Fruit fly (Drosophila melanogaster): ENCODE measurements around the gene Gr77a.

The Gr77a gene

dm6 chr3L:20771001-20771890 is 32.0 kb upstream of the Gr77a start, which contains the start of the genes CG4042 and Pitslre (continued):
- TF ChIP-seq CG14860 (GFP tag; IDR thresholded peaks at IDR 0.05; ENCODE audit: partially characterized antibody): peak; percentile 56; the same call in 1 of the 3 replicates
- TF ChIP-seq pho (GFP tag; optimal IDR thresholded peaks at IDR 0.05): no peak
- peak; percentile 39 for TF ChIP-seq grau (tag; optimal IDR thresholded peaks at IDR 0.05)
- no peak for TF ChIP-seq esg (GFP tag; conservative IDR thresholded peaks at IDR 0.05)
- TF ChIP-seq gce (GFP tag; IDR thresholded peaks at IDR 0.05): no peak
- no peak for TF ChIP-seq onecut (GFP tag; IDR thresholded peaks at IDR 0.05)
- no peak for TF ChIP-seq Taf1 (GFP tag; IDR thresholded peaks at IDR 0.05)
- TF ChIP-seq CG34224 (GFP tag; IDR thresholded peaks at IDR 0.05; ENCODE audit: partially characterized antibody): peak; percentile 70; the same call in 2 of the 3 replicates
- TF ChIP-seq tx (GFP tag; optimal IDR thresholded peaks at IDR 0.05): no peak
- TF ChIP-seq CG18476 (GFP tag; optimal IDR thresholded peaks at IDR 0.05): no peak
- peak; percentile 37 for TF ChIP-seq D19A (tag; optimal IDR thresholded peaks at IDR 0.05)
- TF ChIP-seq CG7963 (GFP tag; IDR thresholded peaks at IDR 0.05; ENCODE audit: partially characterized antibody): 0 out of 3 replicates have a peak, but pooled peaks have one; percentile 8
- TF ChIP-seq CG12659 (GFP tag; optimal IDR thresholded peaks at IDR 0.05): peak; percentile 21
- peak; percentile 33 for TF ChIP-seq CG3847 (GFP tag; IDR thresholded peaks at IDR 0.05)
- no peak for TF ChIP-seq Myb (GFP tag; optimal IDR thresholded peaks at IDR 0.05)
- TF ChIP-seq Sry-δ (GFP tag; optimal IDR thresholded peaks at IDR 0.05): peak; percentile 55
- peak; percentile 2 for TF ChIP-seq vfl (GFP tag; optimal IDR thresholded peaks at IDR 0.05)
- TF ChIP-seq CG10979 (tag; optimal IDR thresholded peaks at IDR 0.05): peak; percentile 10
- TF ChIP-seq bbx (GFP tag; IDR thresholded peaks at IDR 0.05; ENCODE audit: partially characterized antibody): peak; percentile 36
- TF ChIP-seq CG12219 (GFP tag; optimal IDR thresholded peaks at IDR 0.05): no peak
- peak; percentile 12 to 68 for TF ChIP-seq Pdp1 (GFP tag; optimal IDR thresholded peaks at IDR 0.05)
- TF ChIP-seq CG10267 (tag; optimal IDR thresholded peaks at IDR 0.05): peak; percentile 31
- peak; percentile 24; the same call in 1 of the 2 replicates for TF ChIP-seq ssp (GFP tag; IDR thresholded peaks at IDR 0.05)
- no peak for TF ChIP-seq Doc2 (GFP tag; IDR thresholded peaks at IDR 0.05)
- no peak for TF ChIP-seq wor (GFP tag; IDR thresholded peaks at IDR 0.05)
- peak; percentile 49; the same call in 1 of the 3 replicates for TF ChIP-seq CG11695 (GFP tag; IDR thresholded peaks at IDR 0.05)
- TF ChIP-seq CG9797 (GFP tag; optimal IDR thresholded peaks at IDR 0.05): no peak
- TF ChIP-seq Hmr (GFP tag; optimal IDR thresholded peaks at IDR 0.05): peak; percentile 25
- peak; percentile 14 for TF ChIP-seq CG18619 (GFP tag; optimal IDR thresholded peaks at IDR 0.05)
- no peak for TF ChIP-seq CG43689 (GFP tag; IDR thresholded peaks at IDR 0.05)
- peak; percentile 6 for TF ChIP-seq sug (tag; optimal IDR thresholded peaks at IDR 0.05)
- TF ChIP-seq CG32532 (GFP tag; IDR thresholded peaks at IDR 0.05): peak; percentile 50; the same call in 1 of the 2 replicates
- peak; percentile 60 for TF ChIP-seq Chrac-16 (GFP tag; optimal IDR thresholded peaks at IDR 0.05)
- peak; percentile 51 for TF ChIP-seq cato (GFP tag; optimal IDR thresholded peaks at IDR 0.05; ENCODE audit: borderline replicate concordance)
- no peak for TF ChIP-seq D (optimal IDR thresholded peaks at IDR 0.05)
- TF ChIP-seq D (GFP tag; optimal IDR thresholded peaks at IDR 0.05): peak; percentile 28
- no peak for TF ChIP-seq NK7.1 (GFP tag; optimal IDR thresholded peaks at IDR 0.05)
- TF ChIP-seq CG5953 (GFP tag; IDR thresholded peaks at IDR 0.05): no peak
- TF ChIP-seq Sox102F (GFP tag; optimal IDR thresholded peaks at IDR 0.05): peak; percentile 8
- TF ChIP-seq kay (GFP tag; optimal IDR thresholded peaks at IDR 0.05): peak; percentile 25
- peak; percentile 18 for TF ChIP-seq dmrt11E (tag; optimal IDR thresholded peaks at IDR 0.05)
- no peak for TF ChIP-seq Mes4 (GFP tag; optimal IDR thresholded peaks at IDR 0.05)
- peak; percentile 23; the same call in 1 of the 3 replicates for TF ChIP-seq Opbp (GFP tag; IDR thresholded peaks at IDR 0.05; ENCODE audit: partially characterized antibody)
- no peak for TF ChIP-seq CG4282 (GFP tag; optimal IDR thresholded peaks at IDR 0.05)
- TF ChIP-seq CG10209 (GFP tag; optimal IDR thresholded peaks at IDR 0.05): peak; percentile 28
- no peak for TF ChIP-seq CG10959 (GFP tag; IDR thresholded peaks at IDR 0.05)
- TF ChIP-seq corto (GFP tag; optimal IDR thresholded peaks at IDR 0.05): peak; percentile 20
- no peak for TF ChIP-seq jumu (GFP tag; optimal IDR thresholded peaks at IDR 0.05)
